Fruit fly (Drosophila melanogaster) ovary, adult (tissue): ENCODE measurements around the gene nerfin-1.

Experiments used
- CG17801 ChIP-seq: fragments of 200-800 bp; optimal IDR thresholded peaks from 2 replicates; lab custom pipeline; 2019; ENCODE audit warnings: missing biosample characterization, mild to moderate bottlenecking, missing genetic modification characterization, moderate library complexity; ENCODE audit not compliant: partially characterized antibody

Gene nerfin-1

DNA sequence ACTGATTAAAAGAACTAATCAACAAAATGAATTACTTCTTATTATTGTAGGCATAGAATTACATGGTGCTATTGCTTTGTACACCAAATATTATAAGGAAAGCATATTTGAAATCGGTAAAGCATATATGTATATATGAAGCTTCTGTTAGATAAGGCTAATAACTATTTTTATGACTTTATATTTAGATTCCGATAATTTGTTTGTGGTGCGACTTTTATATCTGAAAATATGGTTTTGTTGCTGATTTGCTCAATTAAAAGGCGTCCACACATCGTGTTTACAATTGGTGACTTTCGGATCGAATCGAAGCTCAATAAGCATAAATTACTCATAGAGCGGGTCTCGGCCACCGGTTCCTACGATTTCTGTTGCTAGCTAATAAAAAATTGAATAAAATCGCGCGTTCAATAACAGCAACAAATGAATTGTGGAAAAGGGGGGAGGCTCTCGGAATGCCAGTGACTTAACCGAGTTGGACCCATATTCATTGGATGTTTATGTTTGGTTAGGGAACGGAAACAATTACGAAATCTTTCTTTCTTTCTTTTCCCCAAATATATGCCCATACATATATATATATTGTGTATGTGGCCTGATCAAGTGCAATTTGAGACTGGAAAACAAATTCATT lies 23.2 kb upstream of the nerfin-1 start:
- TF ChIP-seq CG17801 (GFP tag; lab: Kevin White, UChicago), result no peak

DNA sequence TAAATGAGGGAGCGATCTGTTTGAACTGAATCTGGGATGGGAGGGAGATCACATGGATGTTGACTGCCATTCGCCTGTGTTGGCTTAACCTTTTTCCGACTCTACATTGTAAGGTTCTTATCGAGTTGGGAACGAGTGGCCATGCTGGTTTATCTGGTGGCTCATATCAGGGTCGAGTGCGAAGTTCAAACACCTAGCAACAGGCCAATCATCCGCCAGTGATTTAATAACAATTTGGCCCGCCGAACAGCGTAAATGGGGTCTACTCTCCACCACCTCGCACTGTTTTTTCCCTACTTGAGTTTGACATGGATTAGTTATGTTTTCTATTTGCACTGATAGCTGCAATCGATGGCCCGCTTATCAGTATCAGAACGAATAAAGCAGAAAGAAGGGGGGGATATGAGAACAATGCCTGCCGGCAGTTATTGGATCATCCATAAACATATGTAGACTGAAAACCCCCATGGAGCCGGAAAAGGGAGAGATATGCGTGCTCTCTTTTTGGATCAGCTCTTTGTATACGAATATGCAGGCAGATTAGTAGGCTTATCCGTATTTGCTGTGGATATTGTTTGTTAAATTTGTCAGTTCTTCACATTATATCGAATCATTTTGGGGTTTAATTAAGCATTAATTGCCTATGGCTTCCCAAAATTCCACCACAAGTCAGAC lies 21.4 kb upstream of the nerfin-1 start:
- TF ChIP-seq CG17801 (GFP tag; lab: Kevin White, UChicago), result no peak

DNA sequence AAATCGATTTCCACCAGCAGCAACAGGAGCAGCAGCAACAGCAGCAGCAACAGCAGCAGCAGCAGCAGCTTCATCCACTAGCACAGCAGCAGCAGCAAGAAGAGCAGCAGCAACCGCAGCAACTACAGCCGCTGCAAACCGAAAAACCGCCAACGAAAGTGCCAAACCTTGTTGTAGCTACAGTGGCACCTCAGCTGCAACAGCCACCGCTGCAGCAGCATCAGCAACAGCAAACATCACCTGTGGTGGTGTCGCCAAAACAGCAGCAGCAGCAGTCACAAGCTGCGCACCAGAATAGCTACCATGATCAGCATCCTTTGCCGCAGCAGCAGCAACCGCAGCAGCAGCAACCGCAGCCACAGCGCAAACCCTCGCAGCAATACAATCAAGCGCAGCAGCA lies 20.5 kb upstream of the nerfin-1 start:
- TF ChIP-seq CG17801 (GFP tag; lab: Kevin White, UChicago), result no peak

DNA sequence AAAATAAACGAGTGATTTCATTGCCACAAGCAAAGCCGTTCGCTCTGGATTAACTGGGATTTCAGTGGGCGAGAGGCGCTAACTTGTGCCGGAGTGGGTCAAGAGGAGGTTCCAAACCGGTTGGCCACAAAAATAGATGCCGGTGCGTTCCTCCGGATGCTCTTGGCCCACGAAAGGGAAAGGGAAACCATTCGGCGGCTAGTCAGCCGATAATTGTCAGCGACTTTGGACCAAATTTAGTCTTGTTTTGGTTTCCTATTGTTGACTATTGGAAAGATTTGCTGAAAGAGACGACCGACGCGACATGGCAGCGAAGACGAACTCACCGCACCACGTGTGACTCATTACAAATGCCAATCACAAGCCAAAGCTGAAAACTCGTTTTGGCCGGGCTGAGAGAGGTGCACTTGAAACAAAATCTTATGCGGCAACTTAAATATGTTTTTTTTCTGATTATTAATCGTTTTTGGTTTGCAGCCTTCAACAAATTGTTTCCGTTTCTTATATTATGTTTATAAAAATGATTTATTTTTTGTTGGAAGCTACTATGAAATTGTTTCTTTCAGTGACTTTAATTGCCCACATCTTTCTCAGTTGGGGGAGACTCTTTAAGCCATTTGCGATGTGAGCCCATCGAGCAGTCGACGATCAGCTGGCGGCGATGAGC lies 13.5 kb upstream of the nerfin-1 start, which contains the start of gene CG34056:
Gene CG34056 (plus strand): TSS at position 638 of the 667 bp plus-strand sequence.
- peak; percentile 65 for TF ChIP-seq CG17801 (GFP tag; lab: Kevin White, UChicago)

DNA sequence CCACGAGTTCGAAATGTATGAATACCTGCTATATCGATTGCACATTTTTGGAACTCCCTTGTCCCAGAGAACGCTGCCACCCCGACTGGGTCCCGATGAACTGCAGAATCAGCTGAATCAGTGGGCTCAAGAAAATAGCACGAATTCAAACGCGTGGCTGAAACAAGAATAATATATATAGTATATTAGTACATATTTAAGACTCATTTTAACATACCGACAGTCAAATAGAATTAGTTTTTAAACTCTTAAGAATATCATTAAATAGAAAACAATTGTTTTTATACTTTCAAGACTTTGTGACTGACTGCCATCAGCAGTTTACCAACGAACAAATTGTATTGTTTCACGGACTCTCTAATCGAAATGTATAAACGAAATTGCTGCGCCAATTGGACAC lies 11.8 kb upstream of the nerfin-1 start, which contains the start of gene CG34057:
Gene CG34057 (plus strand): TSS at position 301 of the 400 bp plus-strand sequence.
- TF ChIP-seq CG17801 (GFP tag; lab: Kevin White, UChicago), result no peak

DNA sequence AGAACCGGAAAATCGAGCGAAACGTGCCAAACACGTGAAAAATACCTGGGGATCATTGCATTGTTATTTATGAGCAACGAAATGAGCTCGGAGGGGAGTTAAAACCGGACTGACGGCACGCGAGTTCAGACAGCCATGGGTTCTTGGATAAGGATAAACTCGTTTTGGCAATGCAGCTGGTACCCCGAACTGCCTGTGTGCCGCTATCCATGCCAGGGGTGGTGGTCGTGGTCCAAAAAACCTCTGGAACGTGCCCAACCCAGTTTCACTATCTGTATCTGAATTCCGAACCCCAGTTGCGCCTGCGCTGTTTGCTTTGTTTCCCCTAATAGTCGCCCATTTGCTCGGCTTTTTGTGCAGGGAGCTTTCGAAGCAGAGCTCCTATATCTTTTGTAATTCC lies 9.6 kb upstream of the nerfin-1 start:
- TF ChIP-seq CG17801 (GFP tag; lab: Kevin White, UChicago), result no peak

DNA sequence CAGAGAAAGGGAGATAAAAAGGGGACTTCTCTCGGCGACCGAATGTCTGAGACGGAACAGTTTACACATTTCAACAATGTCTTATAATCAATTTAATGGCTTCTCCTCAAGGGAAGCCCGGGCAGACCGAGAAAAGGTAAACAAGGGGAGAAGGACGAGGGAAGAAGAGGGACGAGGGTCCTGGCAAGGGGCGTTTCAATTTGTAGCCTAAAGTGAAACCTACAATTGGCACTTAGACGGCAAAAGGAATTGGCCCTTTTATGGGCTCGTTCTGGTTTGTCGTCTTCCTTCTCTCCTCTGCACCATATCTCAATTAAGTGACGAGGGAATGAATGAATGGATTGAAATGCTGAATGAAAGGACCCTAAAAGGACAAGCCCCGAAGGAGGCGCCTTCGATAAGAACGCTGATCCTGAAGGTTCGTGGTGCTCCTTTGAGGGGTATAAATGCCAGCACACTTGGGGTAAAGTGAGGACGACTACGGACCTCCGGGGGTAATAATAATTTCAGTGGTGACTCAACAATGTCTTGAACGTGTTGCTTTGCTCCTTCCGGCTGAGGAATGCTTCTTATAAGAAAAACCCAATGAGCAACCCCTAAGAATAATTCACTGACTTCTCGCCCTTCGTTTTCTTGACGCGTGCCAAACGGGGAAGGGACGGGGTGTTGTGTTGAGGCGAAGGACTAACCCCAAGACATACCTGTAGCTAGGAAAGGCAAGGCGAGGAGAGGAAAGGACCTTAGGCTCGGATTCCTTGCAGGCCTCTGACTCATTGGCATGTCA lies 8.3 kb upstream of the nerfin-1 start:
- TF ChIP-seq CG17801 (GFP tag; lab: Kevin White, UChicago), result no peak

DNA sequence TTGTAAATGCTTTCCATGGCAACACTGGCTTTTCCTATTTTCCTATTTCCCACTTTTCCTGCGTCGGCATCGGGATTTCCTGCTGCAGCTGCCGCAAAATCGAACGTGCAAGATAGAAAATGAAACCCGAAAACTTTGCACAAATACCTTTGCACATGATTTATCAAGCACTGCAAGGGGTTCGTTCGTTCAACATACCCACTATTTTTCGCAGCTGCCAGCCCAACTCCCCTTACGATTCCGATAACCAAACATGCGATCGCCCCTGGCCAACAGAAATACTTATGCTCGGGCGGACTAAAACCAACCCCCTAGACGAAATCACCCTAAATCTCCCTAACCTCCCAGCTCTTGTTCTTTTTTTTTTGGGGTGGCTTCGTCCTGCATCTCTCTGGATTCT lies 7.5 kb upstream of the nerfin-1 start:
- no peak for TF ChIP-seq CG17801 (GFP tag; lab: Kevin White, UChicago)

DNA sequence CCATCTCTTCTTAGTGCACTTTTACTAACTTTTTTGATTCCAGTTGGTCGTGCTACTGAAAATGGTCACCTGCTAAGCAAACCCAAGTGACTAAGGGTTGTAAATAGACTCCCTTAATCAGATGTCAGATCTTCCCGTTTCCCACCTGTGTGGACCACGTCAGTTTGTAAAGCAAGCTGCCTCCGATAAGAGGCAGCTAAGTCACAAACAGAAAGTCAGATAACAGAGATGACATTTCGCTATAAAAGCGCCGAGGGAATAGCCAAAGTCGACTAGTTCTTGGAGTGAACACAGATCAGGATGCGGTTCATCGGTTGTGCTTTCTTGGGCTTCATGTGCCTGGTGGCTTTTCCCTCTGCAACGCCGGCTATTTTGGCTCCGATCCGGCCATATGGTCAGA lies 6.3 kb upstream of the nerfin-1 start, which contains the start of gene mat:
Gene mat (plus strand): TSS at position 301 of the 400 bp plus-strand sequence.
- no peak for TF ChIP-seq CG17801 (GFP tag; lab: Kevin White, UChicago)

DNA sequence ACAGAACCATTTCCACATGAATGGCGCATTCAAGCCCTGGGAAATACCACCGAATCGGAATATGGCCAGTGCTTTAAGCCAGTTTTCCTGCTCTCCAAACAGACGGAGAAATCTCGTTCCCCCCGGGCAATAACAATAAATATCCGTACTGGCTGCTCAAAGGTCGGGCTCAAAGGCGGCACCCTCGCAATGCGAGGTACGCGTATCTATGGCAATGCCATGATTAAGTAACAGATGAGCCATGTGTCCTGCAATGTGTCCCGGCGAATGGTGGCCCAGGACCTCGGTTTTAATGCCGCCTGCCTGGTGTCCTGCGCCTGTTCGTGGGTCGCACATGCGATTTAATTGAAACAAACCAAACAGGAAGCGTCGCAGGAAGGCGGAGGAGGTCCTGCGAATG lies 5.0 kb upstream of the nerfin-1 start:
- no peak for TF ChIP-seq CG17801 (GFP tag; lab: Kevin White, UChicago)

DNA sequence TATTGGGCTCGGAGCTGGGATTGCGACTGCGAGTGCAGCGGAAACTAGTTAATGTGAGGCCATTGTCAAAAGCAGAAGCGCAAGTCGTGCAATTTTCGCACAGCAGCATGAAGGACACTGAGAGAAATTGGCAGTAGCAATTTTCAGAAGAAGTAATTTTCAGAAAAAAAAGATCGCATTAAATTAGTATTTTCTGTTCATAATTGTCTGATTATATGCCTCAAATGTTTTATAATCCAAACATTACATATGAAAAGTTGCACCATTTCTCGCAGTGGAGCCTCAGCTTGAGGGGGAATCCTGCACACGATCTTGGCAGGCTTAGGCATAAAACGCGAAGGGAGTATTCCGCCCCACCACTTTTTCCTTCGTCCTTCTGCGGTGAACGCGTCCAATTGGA lies 4.5 kb upstream of the nerfin-1 start:
- TF ChIP-seq CG17801 (GFP tag; lab: Kevin White, UChicago), result no peak

DNA sequence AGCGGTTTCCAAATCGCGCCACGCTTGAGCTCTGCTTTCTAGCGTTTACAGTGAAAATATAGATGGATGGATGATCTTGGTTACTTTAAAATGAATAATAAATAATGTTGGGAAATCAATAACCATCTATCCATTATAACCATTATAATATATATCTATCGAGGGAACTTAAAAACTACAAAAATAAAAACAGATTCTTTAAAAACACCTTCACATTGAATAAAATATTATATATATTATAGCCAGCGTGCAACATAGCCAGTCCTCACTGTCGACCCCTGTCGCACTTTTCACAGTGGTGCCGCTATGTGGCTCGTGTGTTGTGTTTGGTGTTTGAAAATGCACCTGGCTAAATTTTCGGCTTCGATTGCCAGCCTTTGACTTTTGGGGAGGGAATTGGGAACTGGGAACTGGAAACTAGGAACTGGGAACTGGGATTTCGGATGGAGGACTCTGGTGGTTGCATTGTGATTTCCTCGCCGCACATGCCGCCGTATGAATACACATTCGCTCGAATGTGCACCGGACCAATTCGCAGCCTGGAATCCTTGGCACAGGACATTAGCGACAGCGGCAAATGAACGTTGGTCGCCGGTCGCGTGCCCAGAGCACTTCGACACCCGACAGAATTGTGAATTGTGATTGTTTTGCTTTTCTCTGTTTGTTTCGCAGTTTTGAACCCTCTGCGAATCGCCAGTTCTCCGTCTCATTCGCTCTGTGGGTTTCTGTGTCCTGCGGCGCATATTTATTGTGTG lies 3.7 kb upstream of the nerfin-1 start:
- no peak for TF ChIP-seq CG17801 (GFP tag; lab: Kevin White, UChicago)

DNA sequence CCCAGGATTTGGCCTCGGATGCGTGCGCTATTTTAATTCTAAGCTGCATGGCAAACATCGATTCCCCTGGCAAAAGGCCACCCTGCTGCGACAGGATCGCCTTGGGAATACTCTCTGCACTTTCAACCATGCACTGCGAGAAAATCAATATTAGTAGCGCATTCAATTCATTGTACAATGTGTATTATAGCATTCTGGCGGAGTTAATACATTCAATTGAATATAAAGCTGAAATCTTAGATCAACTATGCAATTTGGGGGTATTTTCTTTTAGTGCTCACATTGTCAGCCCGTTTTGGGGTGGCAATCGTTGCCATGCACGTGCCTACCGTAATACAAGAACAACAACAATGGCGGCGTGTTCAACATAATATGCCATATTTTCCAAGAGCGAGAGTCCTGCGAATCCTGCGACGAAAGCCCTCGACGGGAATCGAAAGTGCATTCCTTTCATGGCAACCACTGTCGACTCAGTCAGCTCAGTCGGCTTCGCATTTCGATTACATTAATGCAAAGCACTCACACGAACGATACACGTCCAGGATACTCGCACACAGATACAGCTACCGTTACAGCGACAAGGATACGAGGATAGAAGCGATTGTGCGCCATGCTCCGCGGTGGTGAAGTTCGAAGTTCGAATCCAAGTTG lies 1.1 kb upstream of the nerfin-1 start:
- no peak for TF ChIP-seq CG17801 (GFP tag; lab: Kevin White, UChicago)
